Worm (Caenorhabditis elegans) whole organism, L3 larva: Measurements from ENCODE around the gene Y43F8C.6.
A peak's percentile ranks its signal among the peaks of the same experiment; 100 is the strongest.

Source experiments
- R02D3.7 ChIP-seq: fragments of 150-350 bp; optimal IDR thresholded peaks from 2 replicates; lab custom pipeline; 2014; ENCODE audit warnings: missing biosample characterization, missing genetic modification characterization
- ZK546.5 ChIP-seq: sonication (generic microtip); optimal IDR thresholded peaks from 2 replicates; lab custom pipeline; 2017; ENCODE audit warnings: missing biosample characterization, missing genetic modification characterization
- ama-1 ChIP-seq: fragments of 150-350 bp; optimal IDR thresholded peaks from 2 replicates; lab custom pipeline; 2018
- ceh-16 ChIP-seq: sonication (generic microtip); optimal IDR thresholded peaks from 2 replicates; lab custom pipeline; 2017; ENCODE audit warnings: missing biosample characterization, missing genetic modification characterization
- ceh-28 ChIP-seq: fragments of 150-350 bp; optimal IDR thresholded peaks from 2 replicates; lab custom pipeline; 2014; ENCODE audit warnings: missing biosample characterization, missing genetic modification reagents, missing genetic modification characterization
- ceh-82 ChIP-seq: fragments of 150-350 bp; optimal IDR thresholded peaks from 2 replicates; lab custom pipeline; 2014; ENCODE audit warnings: missing biosample characterization, missing genetic modification characterization
- daf-12 ChIP-seq: fragments of 150-350 bp; optimal IDR thresholded peaks from 2 replicates; lab custom pipeline; 2014; ENCODE audit warnings: missing biosample characterization, missing genetic modification reagents, missing genetic modification characterization
- egl-27 ChIP-seq: sonication (generic microtip); optimal IDR thresholded peaks from 4 replicates; lab custom pipeline; 2017; ENCODE audit warnings: missing biosample characterization, missing genetic modification reagents, missing genetic modification characterization
- elt-1 ChIP-seq: fragments of 150-350 bp; optimal IDR thresholded peaks from 2 replicates; lab custom pipeline; 2014; ENCODE audit warnings: missing biosample characterization, missing genetic modification characterization
- elt-2 ChIP-seq: sonication (generic microtip); optimal IDR thresholded peaks from 2 replicates; lab custom pipeline; 2016; ENCODE audit warnings: missing genetic modification reagents, mild to moderate bottlenecking, missing genetic modification characterization, missing compliant biosample characterization
- elt-3 ChIP-seq, 3 experiments: fragments of 150-350 bp in 1 of 3; sonication (generic microtip) in 2 of 3; optimal IDR thresholded peaks; 2 replicates in 2 of 3; 4 replicates in 1 of 3; lab custom pipeline; 2014 to 2017; ENCODE audit warnings: missing biosample characterization in 3 of 3, missing genetic modification characterization in 3 of 3
- fkh-10 ChIP-seq: sonication (generic microtip); optimal IDR thresholded peaks from 2 replicates; lab custom pipeline; 2017; ENCODE audit warnings: missing biosample characterization, missing genetic modification reagents, missing genetic modification characterization
- fkh-2 ChIP-seq: fragments of 150-350 bp; optimal IDR thresholded peaks from 2 replicates; lab custom pipeline; 2014; ENCODE audit warnings: missing biosample characterization, missing genetic modification reagents, missing genetic modification characterization
- fos-1 ChIP-seq: fragments of 150-350 bp; optimal IDR thresholded peaks from 2 replicates; lab custom pipeline; 2014; ENCODE audit warnings: missing biosample characterization, missing genetic modification characterization
- jun-1 ChIP-seq: fragments of 150-350 bp; optimal IDR thresholded peaks from 2 replicates; lab custom pipeline; 2014; ENCODE audit warnings: missing biosample characterization, missing genetic modification reagents, missing genetic modification characterization
- lin-39 ChIP-seq: fragments of 150-350 bp; optimal IDR thresholded peaks from 2 replicates; lab custom pipeline; 2018; ENCODE audit warnings: missing biosample characterization, missing genetic modification reagents, missing genetic modification characterization
- mdl-1 ChIP-seq: fragments of 150-350 bp; optimal IDR thresholded peaks from 2 replicates; lab custom pipeline; 2014; ENCODE audit warnings: missing biosample characterization, missing genetic modification characterization
- mml-1 ChIP-seq: fragments of 150-350 bp; sonication (generic microtip); optimal IDR thresholded peaks from 3 replicates; lab custom pipeline; 2014; ENCODE audit warnings: missing biosample characterization, missing genetic modification characterization
- nfya-1 ChIP-seq: sonication (generic microtip); optimal IDR thresholded peaks from 2 replicates; lab custom pipeline; 2017; ENCODE audit warnings: missing genetic modification characterization, mild to moderate bottlenecking, missing compliant biosample characterization, antibody characterized with exemption, moderate library complexity; ENCODE audit not compliant: insufficient read depth
- nhr-11 ChIP-seq: fragments of 150-350 bp; optimal IDR thresholded peaks from 2 replicates; lab custom pipeline; 2014; ENCODE audit warnings: missing biosample characterization, missing genetic modification characterization
- nhr-12 ChIP-seq: fragments of 150-350 bp; optimal IDR thresholded peaks from 2 replicates; lab custom pipeline; 2014; ENCODE audit warnings: missing biosample characterization, missing genetic modification characterization
- nhr-23 ChIP-seq: fragments of 150-350 bp; optimal IDR thresholded peaks from 2 replicates; lab custom pipeline; 2014; ENCODE audit warnings: missing biosample characterization, missing genetic modification reagents, missing genetic modification characterization
- nhr-237 ChIP-seq: fragments of 150-350 bp; optimal IDR thresholded peaks from 2 replicates; lab custom pipeline; 2014; ENCODE audit warnings: missing biosample characterization, missing genetic modification characterization
- nhr-25 ChIP-seq: sonication (generic microtip); optimal IDR thresholded peaks from 2 replicates; lab custom pipeline; 2017; ENCODE audit warnings: missing biosample characterization, missing genetic modification characterization
- nhr-28 ChIP-seq: fragments of 150-350 bp; optimal IDR thresholded peaks from 2 replicates; lab custom pipeline; 2014; ENCODE audit warnings: missing biosample characterization, missing genetic modification characterization
- nhr-76 ChIP-seq: fragments of 150-350 bp; sonication (generic microtip); optimal IDR thresholded peaks from 5 replicates; lab custom pipeline; 2014; ENCODE audit warnings: missing biosample characterization, missing genetic modification characterization
- pha-4 ChIP-seq: fragments of 150-350 bp; optimal IDR thresholded peaks from 2 replicates; lab custom pipeline; 2014; ENCODE audit warnings: missing biosample characterization, missing genetic modification reagents, missing genetic modification characterization
- pqm-1 ChIP-seq: fragments of 150-350 bp; optimal IDR thresholded peaks from 2 replicates; lab custom pipeline; 2017; ENCODE audit warnings: missing biosample characterization, missing genetic modification characterization, inconsistent platforms
- sea-2 ChIP-seq: fragments of 150-350 bp; sonication (generic microtip); optimal IDR thresholded peaks from 4 replicates; lab custom pipeline; 2014; ENCODE audit warnings: missing biosample characterization, missing genetic modification reagents, missing genetic modification characterization
- unc-39 ChIP-seq: sonication (generic microtip); optimal IDR thresholded peaks from 4 replicates; lab custom pipeline; 2017; ENCODE audit warnings: missing biosample characterization, missing genetic modification characterization
- unc-62 ChIP-seq: fragments of 150-350 bp; sonication (generic microtip); optimal IDR thresholded peaks from 4 replicates; lab custom pipeline; 2014; ENCODE audit warnings: missing biosample characterization, missing genetic modification reagents, missing genetic modification characterization
- zag-1 ChIP-seq: fragments of 150-350 bp; optimal IDR thresholded peaks from 2 replicates; lab custom pipeline; 2014; ENCODE audit warnings: missing biosample characterization, missing genetic modification characterization
- ztf-11 ChIP-seq: fragments of 150-350 bp; optimal IDR thresholded peaks from 2 replicates; lab custom pipeline; 2014; ENCODE audit warnings: missing biosample characterization, missing genetic modification characterization
- ztf-4 ChIP-seq: fragments of 150-350 bp; optimal IDR thresholded peaks from 2 replicates; lab custom pipeline; 2014; ENCODE audit warnings: missing biosample characterization, missing genetic modification characterization

Gene Y43F8C.6

DNA sequence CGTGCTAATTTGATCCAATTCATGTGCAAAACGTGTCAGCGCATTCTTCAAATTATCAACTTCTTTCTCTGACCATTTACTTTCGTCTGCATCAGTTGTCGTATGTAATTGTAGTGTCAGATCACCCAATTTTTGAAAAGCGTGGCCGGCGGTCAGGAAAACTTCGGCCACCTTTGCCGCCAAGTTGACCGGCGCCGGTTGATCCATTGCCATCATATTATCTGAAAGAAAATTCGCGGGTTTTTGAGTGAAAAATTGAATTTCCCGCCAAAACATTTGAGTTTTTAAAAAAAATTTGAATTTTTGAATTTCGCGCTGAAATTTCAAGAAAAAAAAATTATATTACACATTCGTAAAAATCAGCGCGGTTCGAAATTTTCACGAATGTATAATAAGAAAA, 2.8 kb downstream of the Y43F8C.6 start:
- TF ChIP-seq lin-39 (tag; lab: Kevin White, UChicago) (no peak), elt-3 (tag; optimal IDR thresholded peaks at IDR 0.05; lab: Kevin White, UChicago) (no peak), ztf-11 (tag; lab: Kevin White, UChicago) (no peak), ztf-4 (no peak), pqm-1 (no peak), ceh-16 (tag; lab: Kevin White, UChicago) (no peak)

ce11 chrV:19636194-19636584, 4.5 kb downstream of the Y43F8C.6 start:
- TF ChIP-seq fkh-10 (GFP tag; lab: Kevin White, UChicago) (no peak), elt-1 (no peak), ceh-16 (tag; lab: Kevin White, UChicago) (no peak), nhr-25 (tag; lab: Kevin White, UChicago) (no peak), mdl-1 (tag; lab: Kevin White, UChicago) (no peak), egl-27 (tag; lab: Kevin White, UChicago) (no peak), mml-1 (no peak), elt-3 (tag; optimal IDR thresholded peaks at IDR 0.05; lab: Kevin White, UChicago) (no peak), jun-1 (tag; lab: Kevin White, UChicago) (no peak), pha-4 (tag; lab: Kevin White, UChicago) (no peak), nfya-1 (tag; lab: Kevin White, UChicago) (no peak), lin-39 (tag; lab: Kevin White, UChicago) (no peak), zag-1 (tag; lab: Kevin White, UChicago) (no peak), fkh-2 (tag; lab: Kevin White, UChicago) (no peak)

- peak; percentile 98 for TF ChIP-seq ceh-28 (tag; lab: Kevin White, UChicago)
- TF ChIP-seq, all 47 proteins: peak for 1; not testable (repeated sequence) for 46
Measured at ce11 chrV:19635525-19636193, 5.0 kb downstream of the Y43F8C.6 start.

DNA sequence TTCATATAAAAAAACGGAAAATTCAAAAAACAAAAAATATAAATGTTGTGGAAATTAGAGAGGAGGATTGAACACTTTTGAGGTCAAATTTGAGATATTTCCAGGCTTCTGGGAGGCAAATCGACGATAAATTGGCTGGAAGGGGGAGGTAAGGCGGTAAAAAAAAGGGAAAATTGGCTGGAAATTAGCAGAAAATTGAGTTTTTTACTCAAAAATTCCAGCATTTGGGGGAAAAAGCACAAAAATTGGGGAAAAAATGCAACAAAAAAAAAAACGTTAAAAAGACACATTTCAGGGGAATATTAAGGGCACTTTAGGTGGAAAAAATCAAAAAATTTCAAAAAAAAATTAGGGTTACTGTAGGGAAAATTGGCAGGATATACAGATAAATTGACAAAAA, 6.5 kb downstream of the Y43F8C.6 start:
- no peak for TF ChIP-seq zag-1 (tag; lab: Kevin White, UChicago)
- TF ChIP-seq unc-62 (GFP tag; lab: Kevin White, UChicago): no peak
- no peak for TF ChIP-seq nhr-237 (tag; lab: Kevin White, UChicago)
- no peak for TF ChIP-seq ceh-82
- TF ChIP-seq nhr-12: no peak
- TF ChIP-seq ztf-11 (tag; lab: Kevin White, UChicago): no peak
- TF ChIP-seq unc-39 (tag; lab: Kevin White, UChicago): no peak
- TF ChIP-seq fkh-2 (tag; lab: Kevin White, UChicago): no peak
- no peak for TF ChIP-seq sea-2 (GFP tag; lab: Kevin White, UChicago)
- TF ChIP-seq ZK546.5 (tag; lab: Kevin White, UChicago): no peak
- TF ChIP-seq elt-1: no peak
- no peak for TF ChIP-seq nhr-76 (tag; lab: Kevin White, UChicago)
- no peak for TF ChIP-seq R02D3.7
- TF ChIP-seq nhr-11 (tag; lab: Kevin White, UChicago): no peak
- no peak for TF ChIP-seq daf-12 (tag; lab: Kevin White, UChicago)
- no peak for TF ChIP-seq nhr-23 (tag; lab: Kevin White, UChicago)
- no peak for TF ChIP-seq ama-1 (lab: Kevin White, UChicago)
- TF ChIP-seq elt-3 (tag; optimal IDR thresholded peaks at IDR 0.05; lab: Kevin White, UChicago): no peak
- TF ChIP-seq pqm-1: no peak
- no peak for TF ChIP-seq nfya-1 (tag; lab: Kevin White, UChicago)

ce11 chrV:19632948-19633347, 7.8 kb downstream of the Y43F8C.6 start:
- TF ChIP-seq egl-27 (tag; lab: Kevin White, UChicago) (no peak), ceh-28 (tag; lab: Kevin White, UChicago) (peak; percentile 95)

DNA sequence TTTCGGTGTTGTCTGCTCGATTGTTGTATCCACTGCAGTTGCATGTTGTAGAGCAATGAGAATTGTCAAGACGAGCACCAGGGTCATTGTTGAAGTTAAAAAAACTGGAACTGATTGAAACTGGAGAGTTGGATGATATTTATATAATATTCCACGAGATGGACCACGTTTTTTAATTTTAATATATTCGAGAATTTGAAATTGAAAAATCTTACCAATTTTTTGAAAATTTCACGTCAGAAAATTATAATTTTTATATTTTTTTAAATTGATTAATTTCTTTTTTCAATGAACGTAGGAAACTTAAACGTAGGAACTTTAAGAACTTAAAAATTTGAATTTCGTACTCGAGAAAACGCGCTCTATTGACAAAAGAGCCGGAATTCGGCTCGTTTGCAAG, 8.2 kb downstream of the Y43F8C.6 start, which contains the start of gene Y43F8C.5:
Gene Y43F8C.5 (minus strand): TSS at position 101 of the 400 bp plus-strand sequence.
- TF ChIP-seq nhr-28 (tag; lab: Kevin White, UChicago) (no peak), nhr-12 (no peak), ceh-16 (tag; lab: Kevin White, UChicago) (no peak), jun-1 (tag; lab: Kevin White, UChicago) (no peak), fos-1 (no peak), pqm-1 (no peak), nhr-237 (tag; lab: Kevin White, UChicago) (no peak), elt-1 (no peak), elt-2 (tag; lab: Kevin White, UChicago) (no peak)
